Fruit fly (Drosophila melanogaster) whole organism, adult: ENCODE results near the gene Cow.

Experiments
- CG11617 ChIP-seq: fragments of 200-800 bp; sonication (Bioruptor generic); optimal IDR thresholded peaks from 2 replicates; lab custom pipeline; 2017; ENCODE audit warnings: mild to moderate bottlenecking, missing biosample characterization, missing genetic modification reagents, missing genetic modification characterization
- CG12768 ChIP-seq: fragments of 200-800 bp; sonication (Bioruptor generic); optimal IDR thresholded peaks from 2 replicates; lab custom pipeline; 2017; ENCODE audit warnings: missing biosample characterization, missing genetic modification characterization, mild to moderate bottlenecking, moderate library complexity, missing genetic modification reagents
- CG14711 ChIP-seq: fragments of 200-800 bp; sonication (Bioruptor generic); optimal IDR thresholded peaks from 2 replicates; lab custom pipeline; 2018; ENCODE audit warnings: missing biosample characterization, mild to moderate bottlenecking, missing genetic modification characterization, moderate library complexity
- CG33017 ChIP-seq: fragments of 200-800 bp; sonication (Bioruptor generic); optimal IDR thresholded peaks from 2 replicates; lab custom pipeline; 2018; ENCODE audit warnings: missing biosample characterization, mild to moderate bottlenecking, missing genetic modification characterization, moderate library complexity
- CG5204 ChIP-seq: fragments of 200-800 bp; sonication (Bioruptor generic); optimal IDR thresholded peaks from 2 replicates; lab custom pipeline; 2016; ENCODE audit warnings: missing biosample characterization, missing genetic modification characterization
- CG7101 ChIP-seq: fragments of 200-800 bp; sonication (Bioruptor generic); optimal IDR thresholded peaks from 2 replicates; lab custom pipeline; 2018; ENCODE audit warnings: missing biosample characterization, mild to moderate bottlenecking, missing genetic modification characterization, moderate library complexity
- Crg-1 ChIP-seq: fragments of 200-800 bp; sonication (Bioruptor generic); optimal IDR thresholded peaks from 2 replicates; lab custom pipeline; 2016; ENCODE audit warnings: missing biosample characterization, missing genetic modification characterization
- bab1 ChIP-seq: fragments of 200-800 bp; sonication (Bioruptor generic); optimal IDR thresholded peaks from 3 replicates; lab custom pipeline; 2019; ENCODE audit warnings: missing biosample characterization, mild to moderate bottlenecking, missing genetic modification characterization, moderate library complexity
- cic ChIP-seq: fragments of 200-800 bp; sonication (Bioruptor generic); optimal IDR thresholded peaks from 2 replicates; lab custom pipeline; 2017; ENCODE audit warnings: missing biosample characterization, mild to moderate bottlenecking, missing genetic modification characterization, moderate library complexity
- ovo ChIP-seq: fragments of 200-800 bp; sonication (Bioruptor generic); optimal IDR thresholded peaks from 2 replicates; lab custom pipeline; 2016; ENCODE audit warnings: missing biosample characterization, missing genetic modification characterization
- toe ChIP-seq: fragments of 200-800 bp; sonication (Bioruptor generic); optimal IDR thresholded peaks from 2 replicates; lab custom pipeline; 2016; ENCODE audit warnings: missing biosample characterization, missing genetic modification characterization

DNA sequence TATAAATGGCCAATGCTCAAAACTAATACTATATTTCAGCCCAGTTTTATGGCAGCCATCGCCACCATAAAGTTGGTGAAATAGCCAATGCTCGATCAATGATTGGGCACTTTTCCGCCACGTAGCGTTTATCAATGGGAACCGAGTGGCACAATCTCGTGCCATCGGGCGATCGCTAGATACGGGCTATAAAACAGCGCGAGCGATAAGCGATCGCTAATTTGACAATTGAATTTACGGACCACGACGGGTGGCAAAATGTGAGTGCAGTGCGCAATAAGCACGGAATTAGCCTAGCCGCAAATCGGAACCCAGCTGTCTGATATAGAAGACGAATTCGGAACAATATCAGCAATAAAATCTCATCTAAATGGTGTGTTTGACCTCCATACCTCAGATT is 27.8 kb upstream of the Cow start:
- no peak for TF ChIP-seq ovo
- TF ChIP-seq bab1, result no peak
- TF ChIP-seq CG14711, result no peak
- TF ChIP-seq Crg-1 (GFP tag; lab: Kevin White, UChicago), result no peak
- no peak for TF ChIP-seq toe (GFP tag; lab: Kevin White, UChicago)
- no peak for TF ChIP-seq CG5204 (GFP tag; lab: Kevin White, UChicago)
- TF ChIP-seq cic (GFP tag; lab: Kevin White, UChicago), result no peak
- TF ChIP-seq CG33017 (tag; lab: Kevin White, UChicago), result no peak
- no peak for TF ChIP-seq CG7101
- TF ChIP-seq CG11617 (GFP tag; lab: Kevin White, UChicago), result no peak
- no peak for TF ChIP-seq CG12768 (GFP tag; lab: Kevin White, UChicago)
